Fruit fly (Drosophila melanogaster): ENCODE data around the gene CG42846.

The CG42846 gene

DNA sequence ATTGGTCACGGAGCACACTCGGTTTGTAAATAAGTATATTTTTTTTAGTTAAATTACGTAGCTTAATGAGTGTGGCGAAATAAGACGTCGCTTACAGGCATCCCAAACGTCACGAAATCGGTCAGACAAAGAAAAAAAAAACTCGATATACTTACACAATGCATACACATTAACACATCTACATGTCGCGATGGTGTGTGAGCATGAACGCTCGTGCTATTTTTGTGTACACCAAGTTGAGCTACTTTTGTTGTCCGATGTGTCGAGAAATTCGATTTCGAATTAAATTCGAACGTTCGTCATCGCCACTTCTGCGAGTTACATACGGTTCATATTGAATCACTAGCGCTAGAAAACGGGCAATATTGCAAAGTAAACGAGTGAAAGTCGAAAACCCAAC is 6.3 kb downstream of the CG42846 start (continued):
- no peak for TF ChIP-seq CG3847 (GFP tag; IDR thresholded peaks at IDR 0.05)
- TF ChIP-seq CG18599 (GFP tag; optimal IDR thresholded peaks at IDR 0.05): no peak
- TF ChIP-seq CG43689 (GFP tag; IDR thresholded peaks at IDR 0.05): no peak
- no peak for TF ChIP-seq CG31224 (GFP tag; IDR thresholded peaks at IDR 0.05)
- TF ChIP-seq tx (GFP tag; optimal IDR thresholded peaks at IDR 0.05): no peak
- no peak for TF ChIP-seq Hr78 (GFP tag; optimal IDR thresholded peaks at IDR 0.05)
- no peak for TF ChIP-seq CG8089 (GFP tag; optimal IDR thresholded peaks at IDR 0.05)
- no peak for TF ChIP-seq cad (GFP tag; optimal IDR thresholded peaks at IDR 0.05)
- TF ChIP-seq en (GFP tag; optimal IDR thresholded peaks at IDR 0.05): no peak
- no peak for TF ChIP-seq CG3726 (GFP tag; IDR thresholded peaks at IDR 0.05)
- TF ChIP-seq CG15479 (GFP tag; optimal IDR thresholded peaks at IDR 0.05): peak; percentile 26
- peak; percentile 12 for TF ChIP-seq BtbVII (GFP tag; optimal IDR thresholded peaks at IDR 0.05)
- no peak for TF ChIP-seq dm (GFP tag; optimal IDR thresholded peaks at IDR 0.05)
- TF ChIP-seq dimm (GFP tag; IDR thresholded peaks at IDR 0.05): no peak
- no peak for TF ChIP-seq dpn (GFP tag; optimal IDR thresholded peaks at IDR 0.05)
- TF ChIP-seq rib (GFP tag; IDR thresholded peaks at IDR 0.05): no peak
- peak; percentile 36; the same call in 1 of the 2 replicates for TF ChIP-seq vvl (GFP tag; IDR thresholded peaks at IDR 0.05)
- no peak for TF ChIP-seq nerfin-2 (GFP tag; IDR thresholded peaks at IDR 0.05; ENCODE audit: partially characterized antibody)
- no peak for TF ChIP-seq maf-S (GFP tag; optimal IDR thresholded peaks at IDR 0.05)
- peak; percentile 87 for TF ChIP-seq sqz (GFP tag; optimal IDR thresholded peaks at IDR 0.05)
- no peak for TF ChIP-seq CG8388 (GFP tag; optimal IDR thresholded peaks at IDR 0.05)
- TF ChIP-seq CG2199 (GFP tag; IDR thresholded peaks at IDR 0.05): peak; percentile 58; the same call in 1 of the 3 replicates
- TF ChIP-seq CG3163 (GFP tag; optimal IDR thresholded peaks at IDR 0.05): no peak
- TF ChIP-seq HHEX (GFP tag; optimal IDR thresholded peaks at IDR 0.05): no peak
- no peak for TF ChIP-seq unc-4 (GFP tag; IDR thresholded peaks at IDR 0.05; ENCODE audit: partially characterized antibody)
- no peak for TF ChIP-seq ac (GFP tag; optimal IDR thresholded peaks at IDR 0.05)
- TF ChIP-seq inv (GFP tag; IDR thresholded peaks at IDR 0.05; ENCODE audit: partially characterized antibody): no peak
- no peak for TF ChIP-seq fd96Cb (tag; optimal IDR thresholded peaks at IDR 0.05)
- TF ChIP-seq sima (GFP tag; optimal IDR thresholded peaks at IDR 0.05): no peak
- TF ChIP-seq CG12155 (GFP tag; optimal IDR thresholded peaks at IDR 0.05): no peak
- TF ChIP-seq hbn (GFP tag; IDR thresholded peaks at IDR 0.05; ENCODE audit: partially characterized antibody): no peak
- no peak for TF ChIP-seq pum (GFP tag; optimal IDR thresholded peaks at IDR 0.05)
- TF ChIP-seq corto (GFP tag; optimal IDR thresholded peaks at IDR 0.05): peak; percentile 12
- 0 out of 2 replicates have a peak, but pooled peaks have one; percentile 33 for TF ChIP-seq Nf-YA (GFP tag; IDR thresholded peaks at IDR 0.05)
- no peak for TF ChIP-seq YL-1 (GFP tag; optimal IDR thresholded peaks at IDR 0.05)
- no peak for TF ChIP-seq crp (GFP tag; optimal IDR thresholded peaks at IDR 0.05)
- no peak for TF ChIP-seq CG7357 (GFP tag; IDR thresholded peaks at IDR 0.05)
- TF ChIP-seq Hand (GFP tag; optimal IDR thresholded peaks at IDR 0.05): no peak
- TF ChIP-seq C15 (GFP tag; IDR thresholded peaks at IDR 0.05): no peak
- TF ChIP-seq dan (GFP tag; IDR thresholded peaks at IDR 0.05): no peak
- no peak for TF ChIP-seq vfl (GFP tag; optimal IDR thresholded peaks at IDR 0.05)
- TF ChIP-seq tll (GFP tag; optimal IDR thresholded peaks at IDR 0.05): no peak
- no peak for TF ChIP-seq schlank (tag; optimal IDR thresholded peaks at IDR 0.05)
- TF ChIP-seq chn (GFP tag; optimal IDR thresholded peaks at IDR 0.05): no peak
- TF ChIP-seq chinmo (GFP tag; IDR thresholded peaks at IDR 0.05; ENCODE audit: partially characterized antibody): peak; percentile 44; the same call in 1 of the 4 replicates
- no peak for TF ChIP-seq CG8359 (GFP tag; optimal IDR thresholded peaks at IDR 0.05; ENCODE audit: borderline replicate concordance)
- no peak for TF ChIP-seq CG4617 (GFP tag; optimal IDR thresholded peaks at IDR 0.05; ENCODE audit: borderline replicate concordance)
- no peak for TF ChIP-seq CG2875 (GFP tag; optimal IDR thresholded peaks at IDR 0.05)
- no peak for TF ChIP-seq btn (GFP tag; optimal IDR thresholded peaks at IDR 0.05)
- TF ChIP-seq Fer1 (GFP tag; optimal IDR thresholded peaks at IDR 0.05): no peak

Measured in whole organism, embryonic.